Fruit fly (Drosophila melanogaster) whole organism, adult: ENCODE results near the gene Scp2.

Experiments
- CG11617 ChIP-seq: fragments of 200-800 bp; sonication (Bioruptor generic); optimal IDR thresholded peaks from 2 replicates; lab custom pipeline; 2017; ENCODE audit warnings: mild to moderate bottlenecking, missing biosample characterization, missing genetic modification reagents, missing genetic modification characterization
- CG33017 ChIP-seq: fragments of 200-800 bp; sonication (Bioruptor generic); optimal IDR thresholded peaks from 2 replicates; lab custom pipeline; 2018; ENCODE audit warnings: missing biosample characterization, mild to moderate bottlenecking, missing genetic modification characterization, moderate library complexity
- CG5204 ChIP-seq: fragments of 200-800 bp; sonication (Bioruptor generic); optimal IDR thresholded peaks from 2 replicates; lab custom pipeline; 2016; ENCODE audit warnings: missing biosample characterization, missing genetic modification characterization
- CG7101 ChIP-seq: fragments of 200-800 bp; sonication (Bioruptor generic); optimal IDR thresholded peaks from 2 replicates; lab custom pipeline; 2018; ENCODE audit warnings: missing biosample characterization, mild to moderate bottlenecking, missing genetic modification characterization, moderate library complexity
- Clk ChIP-seq: fragments of 200-800 bp; sonication (Bioruptor generic); optimal IDR thresholded peaks from 2 replicates; lab custom pipeline; 2017; ENCODE audit warnings: missing biosample characterization, missing genetic modification characterization
- Crg-1 ChIP-seq: fragments of 200-800 bp; sonication (Bioruptor generic); optimal IDR thresholded peaks from 2 replicates; lab custom pipeline; 2016; ENCODE audit warnings: missing biosample characterization, missing genetic modification characterization
- Hr96 ChIP-seq: fragments of 200-800 bp; sonication (Bioruptor generic); optimal IDR thresholded peaks from 2 replicates; lab custom pipeline; 2016; ENCODE audit warnings: missing biosample characterization, missing genetic modification characterization
- bab1 ChIP-seq: fragments of 200-800 bp; sonication (Bioruptor generic); optimal IDR thresholded peaks from 3 replicates; lab custom pipeline; 2019; ENCODE audit warnings: missing biosample characterization, mild to moderate bottlenecking, missing genetic modification characterization, moderate library complexity
- cic ChIP-seq: fragments of 200-800 bp; sonication (Bioruptor generic); optimal IDR thresholded peaks from 2 replicates; lab custom pipeline; 2017; ENCODE audit warnings: missing biosample characterization, mild to moderate bottlenecking, missing genetic modification characterization, moderate library complexity
- kay ChIP-seq: fragments of 200-800 bp; sonication (Bioruptor generic); peaks from one replicate; lab custom pipeline; 2016; ENCODE audit warnings: missing biosample characterization, missing genetic modification characterization, borderline replicate concordance
- ovo ChIP-seq: fragments of 200-800 bp; sonication (Bioruptor generic); optimal IDR thresholded peaks from 2 replicates; lab custom pipeline; 2016; ENCODE audit warnings: missing biosample characterization, missing genetic modification characterization
- pad ChIP-seq: fragments of 200-800 bp; sonication (Bioruptor generic); optimal IDR thresholded peaks from 3 replicates; lab custom pipeline; 2017; ENCODE audit warnings: missing biosample characterization, missing genetic modification characterization, mild to moderate bottlenecking, moderate library complexity, missing genetic modification reagents
- tj ChIP-seq: fragments of 200-800 bp; sonication (Bioruptor generic); optimal IDR thresholded peaks from 3 replicates; lab custom pipeline; 2017; ENCODE audit warnings: missing biosample characterization, mild to moderate bottlenecking, missing genetic modification characterization, moderate library complexity
- toe ChIP-seq: fragments of 200-800 bp; sonication (Bioruptor generic); optimal IDR thresholded peaks from 2 replicates; lab custom pipeline; 2016; ENCODE audit warnings: missing biosample characterization, missing genetic modification characterization

dm6 chr3R:16599647-16600046 lies 16.2 kb upstream of the Scp2 start:
- TF ChIP-seq pad (GFP tag; lab: Kevin White, UChicago) (no peak), Hr96 (GFP tag; lab: Kevin White, UChicago) (no peak), bab1 (no peak), toe (GFP tag; lab: Kevin White, UChicago) (no peak), Crg-1 (no peak), CG5204 (GFP tag; lab: Kevin White, UChicago) (no peak), CG7101 (tag; lab: Kevin White, UChicago) (no peak), ovo (GFP tag; lab: Kevin White, UChicago) (no peak), Clk (GFP tag; lab: Kevin White, UChicago) (no peak), CG33017 (tag; lab: Kevin White, UChicago) (no peak), cic (GFP tag; lab: Kevin White, UChicago) (no peak), tj (GFP tag; lab: Kevin White, UChicago) (no peak), CG11617 (no peak), kay (GFP tag; lab: Kevin White, UChicago) (no peak)
